Worm (Caenorhabditis elegans) whole organism, early embryonic: ENCODE results near the gene cee-1.

ENCODE experiments used
- B0310.2 ChIP-seq: sonication (generic microtip); optimal IDR thresholded peaks from 2 replicates; lab custom pipeline; 2016; ENCODE audit warnings: mild to moderate bottlenecking, missing genetic modification characterization, missing compliant biosample characterization
- F13C5.2 ChIP-seq: sonication (generic microtip); optimal IDR thresholded peaks from 2 replicates; lab custom pipeline; 2017; ENCODE audit warnings: mild to moderate bottlenecking, missing genetic modification characterization, inconsistent platforms, missing compliant biosample characterization
- aly-1 ChIP-seq: sonication (generic microtip); optimal IDR thresholded peaks from 2 replicates; lab custom pipeline; 2016; ENCODE audit warnings: missing genetic modification characterization, missing compliant biosample characterization
- ama-1 ChIP-seq: fragments of 150-350 bp; optimal IDR thresholded peaks from 2 replicates; lab custom pipeline; 2014
- ceh-36 ChIP-seq: sonication (generic microtip); optimal IDR thresholded peaks from 2 replicates; lab custom pipeline; 2016; ENCODE audit warnings: missing genetic modification characterization, inconsistent platforms, missing compliant biosample characterization
- flt-1 ChIP-seq: fragments of 200-800 bp; sonication (Bioruptor generic); IDR thresholded peaks from 2 replicates; pipeline ENCODE4 v1.3.6; 2022; ENCODE audit warnings: missing genetic modification characterization, missing compliant biosample characterization
- hmbx-1 ChIP-seq: sonication (generic microtip); optimal IDR thresholded peaks from 2 replicates; lab custom pipeline; 2016; ENCODE audit warnings: mild to moderate bottlenecking, missing genetic modification characterization, missing compliant biosample characterization
- hmg-4 ChIP-seq: fragments of 200-800 bp; sonication (Bioruptor generic); optimal IDR thresholded peaks from 2 replicates; lab custom pipeline; 2018; ENCODE audit warnings: mild to moderate bottlenecking, missing genetic modification characterization, missing compliant biosample characterization
- pes-1 ChIP-seq: fragments of 200-800 bp; sonication (Bioruptor generic); IDR thresholded peaks from 2 replicates; pipeline ENCODE4 v1.3.6; 2022; ENCODE audit warnings: missing genetic modification reagents, missing genetic modification characterization, missing compliant biosample characterization
- scrt-1 ChIP-seq: fragments of 200-800 bp; sonication (Bioruptor generic); IDR thresholded peaks from 2 replicates; pipeline ENCODE4 v1.3.6; 2022; ENCODE audit warnings: missing genetic modification characterization, missing compliant biosample characterization
- sea-1 ChIP-seq: fragments of 200-800 bp; sonication (Bioruptor generic); conservative IDR thresholded peaks from 2 replicates; pipeline ENCODE4 v1.3.6; 2022; ENCODE audit warnings: missing genetic modification characterization, missing compliant biosample characterization
- tbx-37 ChIP-seq: fragments of 200-800 bp; sonication (Bioruptor generic); conservative IDR thresholded peaks from 2 replicates; pipeline ENCODE4 v1.3.6; 2022; ENCODE audit warnings: missing genetic modification reagents, missing genetic modification characterization, missing compliant biosample characterization
- tra-4 ChIP-seq: sonication (generic microtip); optimal IDR thresholded peaks from 2 replicates; lab custom pipeline; 2017; ENCODE audit warnings: missing genetic modification characterization, missing compliant biosample characterization

DNA sequence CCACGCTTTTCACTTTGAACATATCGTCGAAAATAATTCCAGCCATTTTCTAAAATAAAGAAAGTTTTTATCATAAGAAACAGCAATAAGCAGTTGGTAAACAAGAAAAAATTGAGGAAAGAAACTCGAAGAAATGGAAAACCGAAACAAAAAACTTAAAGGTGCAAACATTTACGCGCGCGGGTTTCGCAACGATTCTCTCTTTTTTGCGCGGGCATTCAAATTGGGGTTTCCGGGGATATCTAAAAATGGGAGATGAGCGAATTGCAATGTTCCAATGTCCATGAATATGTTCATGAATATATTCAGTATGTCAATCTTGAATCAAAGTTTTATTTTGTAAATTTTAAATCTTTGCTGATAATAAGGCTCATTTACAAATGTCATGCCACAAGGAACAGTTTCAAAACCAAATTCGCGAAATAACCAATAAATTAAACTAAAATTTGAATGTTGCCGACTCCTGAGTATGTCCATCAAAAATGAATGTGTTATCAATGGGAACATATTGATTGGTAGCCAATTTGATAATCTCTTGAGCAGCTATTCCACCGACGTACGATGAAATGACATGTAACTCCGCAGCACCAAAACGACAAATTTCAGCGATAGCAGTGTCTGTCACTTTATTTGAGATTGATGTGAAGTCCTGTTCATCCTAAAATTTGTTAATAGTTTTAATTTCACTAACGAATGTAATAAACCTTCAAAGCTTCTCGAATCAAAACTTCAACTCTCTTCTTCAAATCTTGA lies 5.6 kb downstream of the cee-1 start, which contains the start of gene rpb-8:
- TF ChIP-seq sea-1 (GFP tag; lab: Robert Waterston, UW) = no peak
- no peak for TF ChIP-seq pes-1 (GFP tag; lab: Robert Waterston, UW)
- no peak for TF ChIP-seq hmbx-1
- no peak for TF ChIP-seq scrt-1 (GFP tag; lab: Robert Waterston, UW)
- no peak for TF ChIP-seq B0310.2 (tag; lab: Kevin White, UChicago)
- no peak for TF ChIP-seq ama-1 (lab: Kevin White, UChicago)
- no peak for TF ChIP-seq tbx-37
- no peak for TF ChIP-seq tra-4 (tag; lab: Kevin White, UChicago)
- no peak for TF ChIP-seq flt-1
- TF ChIP-seq aly-1 (tag; lab: Kevin White, UChicago) = no peak
- TF ChIP-seq hmg-4 (GFP tag; lab: Kevin White, UChicago) = no peak
- no peak for TF ChIP-seq ceh-36 (tag; lab: Kevin White, UChicago)
- no peak for TF ChIP-seq F13C5.2 (tag; lab: Kevin White, UChicago)
